Worm (Caenorhabditis elegans) whole organism, L3 larva: ENCODE results near the gene T23G4.127.

Source experiments
- R02D3.7 ChIP-seq: fragments of 150-350 bp; optimal IDR thresholded peaks from 2 replicates; lab custom pipeline; 2014; ENCODE audit warnings: missing biosample characterization, missing genetic modification characterization
- ZK546.5 ChIP-seq: sonication (generic microtip); optimal IDR thresholded peaks from 2 replicates; lab custom pipeline; 2017; ENCODE audit warnings: missing biosample characterization, missing genetic modification characterization
- aly-2 ChIP-seq: fragments of 150-350 bp; optimal IDR thresholded peaks from 2 replicates; lab custom pipeline; 2014; ENCODE audit warnings: missing biosample characterization, missing genetic modification characterization
- ama-1 ChIP-seq: fragments of 150-350 bp; optimal IDR thresholded peaks from 2 replicates; lab custom pipeline; 2018
- ceh-16 ChIP-seq: sonication (generic microtip); optimal IDR thresholded peaks from 2 replicates; lab custom pipeline; 2017; ENCODE audit warnings: missing biosample characterization, missing genetic modification characterization
- ceh-28 ChIP-seq: fragments of 150-350 bp; optimal IDR thresholded peaks from 2 replicates; lab custom pipeline; 2014; ENCODE audit warnings: missing biosample characterization, missing genetic modification reagents, missing genetic modification characterization
- ceh-82 ChIP-seq: fragments of 150-350 bp; optimal IDR thresholded peaks from 2 replicates; lab custom pipeline; 2014; ENCODE audit warnings: missing biosample characterization, missing genetic modification characterization
- ceh-9 ChIP-seq: sonication (generic microtip); optimal IDR thresholded peaks from 2 replicates; lab custom pipeline; 2018; ENCODE audit warnings: missing biosample characterization, missing genetic modification characterization
- daf-12 ChIP-seq: fragments of 150-350 bp; optimal IDR thresholded peaks from 2 replicates; lab custom pipeline; 2014; ENCODE audit warnings: missing biosample characterization, missing genetic modification reagents, missing genetic modification characterization
- egl-27 ChIP-seq: sonication (generic microtip); optimal IDR thresholded peaks from 4 replicates; lab custom pipeline; 2017; ENCODE audit warnings: missing biosample characterization, missing genetic modification reagents, missing genetic modification characterization
- egl-5 ChIP-seq: fragments of 150-350 bp; optimal IDR thresholded peaks from 2 replicates; lab custom pipeline; 2017; ENCODE audit warnings: missing biosample characterization, missing genetic modification reagents, missing genetic modification characterization, inconsistent platforms
- elt-1 ChIP-seq: fragments of 150-350 bp; optimal IDR thresholded peaks from 2 replicates; lab custom pipeline; 2014; ENCODE audit warnings: missing biosample characterization, missing genetic modification characterization
- elt-2 ChIP-seq: sonication (generic microtip); optimal IDR thresholded peaks from 2 replicates; lab custom pipeline; 2016; ENCODE audit warnings: missing genetic modification reagents, mild to moderate bottlenecking, missing genetic modification characterization, missing compliant biosample characterization
- elt-3 ChIP-seq, 3 experiments: fragments of 150-350 bp in 1 of 3; sonication (generic microtip) in 2 of 3; optimal IDR thresholded peaks; 2 replicates in 2 of 3; 4 replicates in 1 of 3; lab custom pipeline; 2014 to 2017; ENCODE audit warnings: missing biosample characterization in 3 of 3, missing genetic modification characterization in 3 of 3
- eor-1 ChIP-seq, 2 experiments: fragments of 150-350 bp; optimal IDR thresholded peaks; 2 replicates each; lab custom pipeline; 2014 to 2018; ENCODE audit warnings: missing biosample characterization in 2 of 2, missing genetic modification characterization in 2 of 2
- fkh-10 ChIP-seq: sonication (generic microtip); optimal IDR thresholded peaks from 2 replicates; lab custom pipeline; 2017; ENCODE audit warnings: missing biosample characterization, missing genetic modification reagents, missing genetic modification characterization
- fkh-2 ChIP-seq: fragments of 150-350 bp; optimal IDR thresholded peaks from 2 replicates; lab custom pipeline; 2014; ENCODE audit warnings: missing biosample characterization, missing genetic modification reagents, missing genetic modification characterization
- fos-1 ChIP-seq: fragments of 150-350 bp; optimal IDR thresholded peaks from 2 replicates; lab custom pipeline; 2014; ENCODE audit warnings: missing biosample characterization, missing genetic modification characterization
- hmg-11 ChIP-seq: sonication (generic microtip); optimal IDR thresholded peaks from 2 replicates; lab custom pipeline; 2016; ENCODE audit warnings: missing genetic modification characterization, missing compliant biosample characterization
- lin-15B ChIP-seq: fragments of 150-350 bp; optimal IDR thresholded peaks from 2 replicates; lab custom pipeline; 2014; ENCODE audit warnings: missing biosample characterization, missing genetic modification characterization
- lin-39 ChIP-seq: fragments of 150-350 bp; optimal IDR thresholded peaks from 2 replicates; lab custom pipeline; 2018; ENCODE audit warnings: missing biosample characterization, missing genetic modification reagents, missing genetic modification characterization
- lsy-12 ChIP-seq: sonication (generic microtip); optimal IDR thresholded peaks from 2 replicates; lab custom pipeline; 2016; ENCODE audit warnings: mild to moderate bottlenecking, missing genetic modification characterization, missing compliant biosample characterization
- mdl-1 ChIP-seq: fragments of 150-350 bp; optimal IDR thresholded peaks from 2 replicates; lab custom pipeline; 2014; ENCODE audit warnings: missing biosample characterization, missing genetic modification characterization
- mml-1 ChIP-seq: fragments of 150-350 bp; sonication (generic microtip); optimal IDR thresholded peaks from 3 replicates; lab custom pipeline; 2014; ENCODE audit warnings: missing biosample characterization, missing genetic modification characterization
- nfya-1 ChIP-seq: sonication (generic microtip); optimal IDR thresholded peaks from 2 replicates; lab custom pipeline; 2017; ENCODE audit warnings: missing genetic modification characterization, mild to moderate bottlenecking, missing compliant biosample characterization, antibody characterized with exemption, moderate library complexity; ENCODE audit not compliant: insufficient read depth
- nhr-11 ChIP-seq: fragments of 150-350 bp; optimal IDR thresholded peaks from 2 replicates; lab custom pipeline; 2014; ENCODE audit warnings: missing biosample characterization, missing genetic modification characterization
- nhr-23 ChIP-seq: fragments of 150-350 bp; optimal IDR thresholded peaks from 2 replicates; lab custom pipeline; 2014; ENCODE audit warnings: missing biosample characterization, missing genetic modification reagents, missing genetic modification characterization
- nhr-237 ChIP-seq: fragments of 150-350 bp; optimal IDR thresholded peaks from 2 replicates; lab custom pipeline; 2014; ENCODE audit warnings: missing biosample characterization, missing genetic modification characterization
- nhr-25 ChIP-seq: sonication (generic microtip); optimal IDR thresholded peaks from 2 replicates; lab custom pipeline; 2017; ENCODE audit warnings: missing biosample characterization, missing genetic modification characterization
- nhr-28 ChIP-seq: fragments of 150-350 bp; optimal IDR thresholded peaks from 2 replicates; lab custom pipeline; 2014; ENCODE audit warnings: missing biosample characterization, missing genetic modification characterization
- nhr-43 ChIP-seq: sonication (generic microtip); optimal IDR thresholded peaks from 2 replicates; lab custom pipeline; 2016; ENCODE audit warnings: mild to moderate bottlenecking, missing genetic modification characterization, missing compliant biosample characterization; ENCODE audit not compliant: poor library complexity, severe bottlenecking
- nhr-76 ChIP-seq: fragments of 150-350 bp; sonication (generic microtip); optimal IDR thresholded peaks from 5 replicates; lab custom pipeline; 2014; ENCODE audit warnings: missing biosample characterization, missing genetic modification characterization
- pha-4 ChIP-seq: fragments of 150-350 bp; optimal IDR thresholded peaks from 2 replicates; lab custom pipeline; 2014; ENCODE audit warnings: missing biosample characterization, missing genetic modification reagents, missing genetic modification characterization
- pqm-1 ChIP-seq: fragments of 150-350 bp; optimal IDR thresholded peaks from 2 replicates; lab custom pipeline; 2017; ENCODE audit warnings: missing biosample characterization, missing genetic modification characterization, inconsistent platforms
- snpc-4 ChIP-seq: fragments of 150-350 bp; optimal IDR thresholded peaks from 2 replicates; lab custom pipeline; 2014; ENCODE audit warnings: missing biosample characterization, missing genetic modification characterization
- tbx-2 ChIP-seq: sonication (generic microtip); optimal IDR thresholded peaks from 2 replicates; lab custom pipeline; 2016; ENCODE audit warnings: mild to moderate bottlenecking, missing genetic modification characterization, missing compliant biosample characterization
- unc-62 ChIP-seq: fragments of 150-350 bp; sonication (generic microtip); optimal IDR thresholded peaks from 4 replicates; lab custom pipeline; 2014; ENCODE audit warnings: missing biosample characterization, missing genetic modification reagents, missing genetic modification characterization
- zag-1 ChIP-seq: fragments of 150-350 bp; optimal IDR thresholded peaks from 2 replicates; lab custom pipeline; 2014; ENCODE audit warnings: missing biosample characterization, missing genetic modification characterization
- ztf-11 ChIP-seq: fragments of 150-350 bp; optimal IDR thresholded peaks from 2 replicates; lab custom pipeline; 2014; ENCODE audit warnings: missing biosample characterization, missing genetic modification characterization
- ztf-4 ChIP-seq: fragments of 150-350 bp; optimal IDR thresholded peaks from 2 replicates; lab custom pipeline; 2014; ENCODE audit warnings: missing biosample characterization, missing genetic modification characterization

T23G4.127 gene

ce11 chrIV:13700847-13701246 is 2.3 kb upstream of the T23G4.127 start:
- TF ChIP-seq nhr-25 (tag; lab: Kevin White, UChicago) = peak; percentile 30
- no peak for TF ChIP-seq egl-5 (tag; lab: Kevin White, UChicago)

ce11 chrIV:13699384-13699788 is 883 bp upstream of the T23G4.127 start:
- TF ChIP-seq eor-1 (tag; optimal IDR thresholded peaks at IDR 0.05; lab: Kevin White, UChicago) = no peak
- TF ChIP-seq elt-2 (tag; lab: Kevin White, UChicago) = no peak
- TF ChIP-seq ztf-4 = no peak
- no peak for TF ChIP-seq pha-4
- TF ChIP-seq ceh-82 (tag; lab: Kevin White, UChicago) = no peak
- TF ChIP-seq daf-12 (tag; lab: Kevin White, UChicago) = no peak
- TF ChIP-seq nhr-43 (tag; lab: Kevin White, UChicago) = no peak
- TF ChIP-seq zag-1 (tag; lab: Kevin White, UChicago) = no peak
- TF ChIP-seq egl-5 (tag; lab: Kevin White, UChicago) = peak; percentile 38
- peak; percentile 99 for TF ChIP-seq lin-39
- TF ChIP-seq fkh-2 = no peak
- no peak for TF ChIP-seq R02D3.7
- TF ChIP-seq unc-62 (GFP tag; lab: Kevin White, UChicago) = peak; percentile 91
- no peak for TF ChIP-seq ztf-11
- TF ChIP-seq nhr-237 (tag; lab: Kevin White, UChicago) = no peak
- TF ChIP-seq elt-1 (tag; lab: Kevin White, UChicago) = peak; percentile 71
- TF ChIP-seq ceh-16 = no peak
- no peak for TF ChIP-seq pqm-1 (tag; lab: Kevin White, UChicago)
- no peak for TF ChIP-seq lsy-12
- TF ChIP-seq elt-3 (tag; optimal IDR thresholded peaks at IDR 0.05; lab: Kevin White, UChicago) = no peak
- peak; percentile 8 for TF ChIP-seq nhr-25 (tag; lab: Kevin White, UChicago)
- TF ChIP-seq mdl-1 (tag; lab: Kevin White, UChicago) = no peak
- no peak for TF ChIP-seq snpc-4
- peak; percentile 1 for TF ChIP-seq hmg-11
- no peak for TF ChIP-seq mml-1 (tag; lab: Kevin White, UChicago)
- TF ChIP-seq ZK546.5 (tag; lab: Kevin White, UChicago) = no peak
- TF ChIP-seq ama-1 (lab: Kevin White, UChicago) = no peak
- TF ChIP-seq nhr-11 (tag; lab: Kevin White, UChicago) = no peak
- no peak for TF ChIP-seq fos-1 (tag; lab: Kevin White, UChicago)
- TF ChIP-seq ceh-9 (tag; lab: Kevin White, UChicago) = no peak
- no peak for TF ChIP-seq lin-15B
- no peak for TF ChIP-seq nhr-23 (tag; lab: Kevin White, UChicago)
- TF ChIP-seq egl-27 = no peak
- TF ChIP-seq aly-2 = no peak
- no peak for TF ChIP-seq fkh-10 (GFP tag; lab: Kevin White, UChicago)
- no peak for TF ChIP-seq nhr-76 (tag; lab: Kevin White, UChicago)
- peak; percentile 22 for TF ChIP-seq nfya-1 (tag; lab: Kevin White, UChicago)
- TF ChIP-seq nhr-28 = no peak

ce11 chrIV:13696900-13697299 is 1.6 kb downstream of the T23G4.127 start:
- TF ChIP-seq nfya-1 (tag; lab: Kevin White, UChicago) (peak; percentile 3), zag-1 (tag; lab: Kevin White, UChicago) (no peak)

ce11 chrIV:13695720-13696364 is 2.7 kb downstream of the T23G4.127 start:
- TF ChIP-seq ztf-4 (no peak), nhr-237 (tag; lab: Kevin White, UChicago) (no peak), fos-1 (tag; lab: Kevin White, UChicago) (no peak), tbx-2 (tag; lab: Kevin White, UChicago) (no peak), nfya-1 (tag; lab: Kevin White, UChicago) (peak; percentile 35), snpc-4 (peak; percentile 1), hmg-11 (peak; percentile 12), ceh-28 (tag; lab: Kevin White, UChicago) (peak; percentile 42), unc-62 (GFP tag; lab: Kevin White, UChicago) (peak; percentile 98), lin-39 (peak; percentile 99), elt-1 (tag; lab: Kevin White, UChicago) (peak; percentile 28)
- TF ChIP-seq, all 47 proteins: peak for 7
